Worm (Caenorhabditis elegans) whole organism, young adult: Measurements from ENCODE around the gene lmtr-5.

Experiments
- C17E4.6 ChIP-seq: fragments of 200-800 bp; sonication (Bioruptor generic); IDR thresholded peaks from 2 replicates; pipeline ENCODE4 v1.3.6; 2022; ENCODE audit warnings: missing genetic modification reagents, missing genetic modification characterization, missing compliant biosample characterization
- F10E7.11 ChIP-seq: sonication (generic microtip); optimal IDR thresholded peaks from 2 replicates; lab custom pipeline; 2017; ENCODE audit warnings: mild to moderate bottlenecking, missing genetic modification characterization, moderate library complexity, missing compliant biosample characterization
- F57A8.1 ChIP-seq: fragments of 200-800 bp; sonication (Bioruptor generic); optimal IDR thresholded peaks from 2 replicates; lab custom pipeline; 2018; ENCODE audit warnings: mild to moderate bottlenecking, missing genetic modification characterization, moderate library complexity, missing compliant biosample characterization
- T26A5.8 ChIP-seq: sonication (generic microtip); optimal IDR thresholded peaks from 2 replicates; lab custom pipeline; 2016; ENCODE audit warnings: missing genetic modification characterization, missing compliant biosample characterization
- ceh-27 ChIP-seq: fragments of 200-800 bp; sonication (Bioruptor generic); optimal IDR thresholded peaks from 2 replicates; lab custom pipeline; 2018; ENCODE audit warnings: mild to moderate bottlenecking, missing genetic modification characterization, moderate library complexity, missing compliant biosample characterization
- chd-7 ChIP-seq: sonication (generic microtip); optimal IDR thresholded peaks from 2 replicates; lab custom pipeline; 2016; ENCODE audit warnings: mild to moderate bottlenecking, missing genetic modification characterization, moderate library complexity, missing compliant biosample characterization
- ekl-4 ChIP-seq: fragments of 200-800 bp; sonication (Bioruptor generic); IDR thresholded peaks from 2 replicates; pipeline ENCODE4 v1.3.6; 2022; ENCODE audit warnings: missing genetic modification reagents, missing genetic modification characterization, missing compliant biosample characterization
- lin-35 ChIP-seq, 3 experiments: fragments of 150-350 bp in 2 of 3; sonication (generic microtip) in 1 of 3; optimal IDR thresholded peaks; 2 replicates each; lab custom pipeline; 2014 to 2018; ENCODE audit warnings: missing biosample characterization in 3 of 3, missing genetic modification characterization in 3 of 3, missing genetic modification reagents in 3 of 3
- lin-54 ChIP-seq: fragments of 200-800 bp; sonication (Bioruptor generic); optimal IDR thresholded peaks from 2 replicates; lab custom pipeline; 2018; ENCODE audit warnings: mild to moderate bottlenecking, missing genetic modification characterization, missing compliant biosample characterization
- mes-4 ChIP-seq: sonication (generic microtip); optimal IDR thresholded peaks from 2 replicates; lab custom pipeline; 2016; ENCODE audit warnings: missing genotype, missing genetic modification characterization, missing compliant biosample characterization
- sea-2 ChIP-seq: fragments of 200-800 bp; sonication (Bioruptor generic); IDR thresholded peaks from 2 replicates; pipeline ENCODE4 v1.3.6; 2022; ENCODE audit warnings: missing genetic modification characterization, missing compliant biosample characterization
- snpc-1.1 ChIP-seq: sonication (generic microtip); optimal IDR thresholded peaks from 2 replicates; lab custom pipeline; 2017; ENCODE audit warnings: missing genetic modification characterization, mild to moderate bottlenecking, missing compliant biosample characterization, antibody characterized with exemption, moderate library complexity, missing genotype, missing genetic modification reagents; ENCODE audit not compliant: insufficient read depth
- unc-62 ChIP-seq: fragments of 150-350 bp; optimal IDR thresholded peaks from 2 replicates; lab custom pipeline; 2014; ENCODE audit warnings: missing biosample characterization, missing genetic modification reagents, missing genetic modification characterization
- ztf-22 ChIP-seq: fragments of 200-800 bp; sonication (Bioruptor generic); optimal IDR thresholded peaks from 2 replicates; lab custom pipeline; 2018; ENCODE audit warnings: mild to moderate bottlenecking, missing genetic modification characterization, moderate library complexity, missing compliant biosample characterization

DNA sequence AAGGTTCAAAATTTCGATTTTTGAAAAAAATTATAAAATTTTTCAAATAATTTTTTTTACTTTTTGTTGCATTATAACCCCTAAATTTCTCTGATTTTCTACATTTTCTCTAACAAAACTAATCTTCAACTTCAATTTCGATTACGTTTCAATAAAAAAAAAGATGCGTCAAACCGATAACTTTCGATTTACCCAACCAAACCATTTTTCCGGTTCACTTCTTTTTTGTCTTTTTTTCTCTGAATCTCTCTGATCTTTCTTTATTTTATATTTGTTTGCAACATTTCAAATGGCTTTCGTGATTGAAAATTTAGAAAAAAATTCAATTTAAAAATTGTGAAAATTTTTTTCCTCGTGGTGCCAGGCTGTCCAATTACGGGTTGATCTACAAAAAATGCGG, 20.0 kb upstream of the lmtr-5 start:
- TF ChIP-seq unc-62 (GFP tag; lab: Kevin White, UChicago) (no peak), F57A8.1 (GFP tag; lab: Kevin White, UChicago) (no peak), lin-54 (GFP tag; lab: Kevin White, UChicago) (no peak), ekl-4 (GFP tag; lab: Robert Waterston, UW) (no peak), mes-4 (no peak), lin-35 (GFP tag; optimal IDR thresholded peaks at IDR 0.05; lab: Kevin White, UChicago) (no peak), sea-2 (no peak), snpc-1.1 (tag; lab: Kevin White, UChicago) (no peak), ceh-27 (GFP tag; lab: Kevin White, UChicago) (no peak), T26A5.8 (no peak), chd-7 (tag; lab: Kevin White, UChicago) (no peak), ztf-22 (GFP tag; lab: Kevin White, UChicago) (no peak), C17E4.6 (no peak), F10E7.11 (tag; lab: Kevin White, UChicago) (no peak)
